Fruit fly (Drosophila melanogaster) whole organism, wandering third instar larva: ENCODE results near the gene Tusp.

ENCODE experiments used
- CG32264 ChIP-seq: fragments of 200-800 bp; sonication (Bioruptor generic); optimal IDR thresholded peaks from 2 replicates; lab custom pipeline; 2016; ENCODE audit warnings: missing biosample characterization, missing genetic modification characterization
- CG9705 ChIP-seq: fragments of 200-800 bp; sonication (Bioruptor generic); optimal IDR thresholded peaks from 2 replicates; lab custom pipeline; 2018; ENCODE audit warnings: missing biosample characterization, mild to moderate bottlenecking, missing genetic modification characterization
- Dfd ChIP-seq: fragments of >200 bp; optimal IDR thresholded peaks from 2 replicates; lab custom pipeline; 2017; ENCODE audit warnings: missing biosample characterization, missing genetic modification characterization
- Hnf4 ChIP-seq: fragments of 200-800 bp; sonication (Bioruptor generic); optimal IDR thresholded peaks from 2 replicates; lab custom pipeline; 2016; ENCODE audit warnings: missing biosample characterization, mild to moderate bottlenecking, missing genetic modification characterization
- Hr78 ChIP-seq: fragments of >200 bp; optimal IDR thresholded peaks from 2 replicates; lab custom pipeline; 2017; ENCODE audit warnings: missing biosample characterization, missing genetic modification characterization
- Mio ChIP-seq: sonication (Bioruptor generic); optimal IDR thresholded peaks from 2 replicates; lab custom pipeline; 2016; ENCODE audit warnings: missing biosample characterization, missing genetic modification characterization
- OdsH ChIP-seq: fragments of 200-800 bp; sonication (Bioruptor generic); optimal IDR thresholded peaks from 2 replicates; lab custom pipeline; 2016; ENCODE audit warnings: missing biosample characterization, mild to moderate bottlenecking, missing genetic modification characterization
- dl ChIP-seq, 2 experiments: fragments of 175-275, 200-275 bp in 1 of 2; fragments of 200-275 bp in 1 of 2; sonication (Bioruptor generic); optimal IDR thresholded peaks; lab custom pipeline; 2018; ENCODE audit warnings: mild to moderate bottlenecking in 2 of 2, missing biosample characterization in 2 of 2, missing genetic modification characterization in 2 of 2, moderate library complexity in 2 of 2; ENCODE audit not compliant: partially characterized antibody in 2 of 2, insufficient read depth in 1 of 2
- ey ChIP-seq: fragments of 200-800 bp; sonication (Bioruptor generic); optimal IDR thresholded peaks from 2 replicates; lab custom pipeline; 2016; ENCODE audit warnings: missing biosample characterization, missing genetic modification characterization
- foxo ChIP-seq, 2 experiments: fragments of 200-800 bp; sonication (Bioruptor generic); optimal IDR thresholded peaks; 2 replicates in 1 of 2; 3 replicates in 1 of 2; lab custom pipeline; 2016 to 2017; ENCODE audit warnings: missing biosample characterization in 2 of 2, missing genetic modification characterization in 2 of 2
- h ChIP-seq: fragments of 200-800 bp; sonication (Bioruptor generic); optimal IDR thresholded peaks from 3 replicates; lab custom pipeline; 2016; ENCODE audit warnings: missing biosample characterization, mild to moderate bottlenecking, missing genetic modification characterization
- psq ChIP-seq: fragments of 200-800 bp; sonication (Bioruptor generic); optimal IDR thresholded peaks from 3 replicates; lab custom pipeline; 2017; ENCODE audit warnings: missing biosample characterization, mild to moderate bottlenecking, missing genetic modification characterization, moderate library complexity

DNA sequence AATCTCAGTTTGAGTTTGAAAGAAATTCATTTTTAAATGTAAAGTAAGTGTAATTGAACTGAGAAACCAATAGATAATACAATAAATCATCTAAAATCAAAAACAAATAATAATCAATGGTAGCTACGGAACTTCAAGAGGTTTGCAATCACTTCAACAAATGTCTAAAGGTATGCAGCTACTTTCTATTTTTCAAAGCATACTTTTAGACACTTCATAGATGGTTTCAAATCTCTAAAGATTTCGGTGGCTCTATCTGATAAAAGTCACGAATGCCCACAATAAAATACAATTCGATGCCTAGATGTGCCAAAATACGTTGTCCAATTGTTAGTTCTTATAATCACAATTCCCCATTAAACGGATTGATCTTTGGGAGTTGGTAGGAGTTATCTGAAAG lies 35.4 kb downstream of the Tusp start:
- TF ChIP-seq foxo (GFP tag; optimal IDR thresholded peaks at IDR 0.05; lab: Kevin White, UChicago) = no peak
- TF ChIP-seq h (GFP tag; lab: Kevin White, UChicago) = no peak
- no peak for TF ChIP-seq psq (GFP tag; lab: Kevin White, UChicago)
- no peak for TF ChIP-seq Hr78 (GFP tag; lab: Kevin White, UChicago)
- no peak for TF ChIP-seq Mio (GFP tag; lab: Kevin White, UChicago)
- TF ChIP-seq ey (GFP tag; lab: Kevin White, UChicago) = no peak
- no peak for TF ChIP-seq CG9705 (GFP tag; lab: Kevin White, UChicago)
- TF ChIP-seq Dfd (GFP tag; lab: Kevin White, UChicago) = no peak
- no peak for TF ChIP-seq OdsH (GFP tag; lab: Kevin White, UChicago)
- no peak for TF ChIP-seq Hnf4 (GFP tag; lab: Kevin White, UChicago)
- TF ChIP-seq CG32264 (GFP tag; lab: Kevin White, UChicago) = no peak
- no peak for TF ChIP-seq dl (GFP tag; optimal IDR thresholded peaks at IDR 0.05; lab: Kevin White, UChicago; ENCODE audit: insufficient read depth in 1 of 2, partially characterized antibody in 2 of 2)
